Fruit fly (Drosophila melanogaster) ovary, adult (tissue): Measurements from ENCODE around the gene Papss.

Source experiments
- CG17801 ChIP-seq: fragments of 200-800 bp; optimal IDR thresholded peaks from 2 replicates; lab custom pipeline; 2019; ENCODE audit warnings: missing biosample characterization, mild to moderate bottlenecking, missing genetic modification characterization, moderate library complexity; ENCODE audit not compliant: partially characterized antibody

Gene Papss

DNA sequence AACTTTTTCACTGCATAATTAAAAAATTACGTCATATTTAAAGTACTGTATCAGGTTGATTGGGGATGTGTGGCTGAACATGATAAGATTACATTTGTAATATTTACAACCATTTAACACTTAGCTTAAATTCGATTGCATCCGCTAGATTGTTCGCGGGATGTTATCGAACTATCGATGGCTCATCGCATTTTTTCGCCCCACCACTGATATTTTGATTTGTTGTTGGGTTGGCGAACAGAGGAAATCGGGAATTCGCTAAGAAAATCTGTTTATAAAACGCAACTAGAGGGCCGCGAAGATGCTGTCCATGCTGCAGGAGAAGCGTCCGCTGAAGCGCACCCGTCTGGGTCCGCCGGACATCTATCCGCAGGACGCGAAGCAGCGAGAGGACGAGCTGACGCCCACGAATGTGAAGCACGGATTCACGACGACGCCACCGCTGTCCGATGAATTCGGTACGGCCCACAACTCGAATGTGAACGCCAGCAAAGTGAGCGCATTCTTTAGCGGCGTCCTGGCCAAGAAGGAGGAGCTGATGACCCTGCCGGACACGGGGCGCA, 8.6 kb upstream of the Papss start, which contains the start of gene kto:
Gene kto (plus strand): TSS at position 240 of the 563 bp plus-strand sequence.
- peak; percentile 7 for TF ChIP-seq CG17801

DNA sequence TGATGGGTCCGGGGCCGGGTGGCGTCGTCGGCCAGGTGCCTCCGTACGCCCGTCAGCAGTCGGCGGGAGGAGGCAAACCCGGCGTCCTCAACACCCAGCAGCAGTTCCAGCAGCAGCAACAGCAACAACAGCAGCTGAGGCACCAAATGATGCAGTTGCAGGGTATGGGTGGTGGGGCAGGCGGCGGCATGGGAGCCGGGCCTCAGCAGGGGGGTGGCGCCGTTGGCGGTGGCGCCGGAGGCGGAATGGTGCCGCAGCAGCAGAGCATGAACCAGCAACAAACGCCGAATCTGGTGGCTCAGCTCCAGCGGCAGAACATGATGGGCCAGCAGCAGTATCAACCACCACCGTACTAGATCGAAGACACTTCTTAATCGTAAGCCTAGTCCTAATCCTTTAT, 586 bp upstream of the Papss start:
- TF ChIP-seq CG17801 = no peak

dm6 chr3L:19845907-19846301, 811 bp downstream of the Papss start:
- no peak for TF ChIP-seq CG17801

DNA sequence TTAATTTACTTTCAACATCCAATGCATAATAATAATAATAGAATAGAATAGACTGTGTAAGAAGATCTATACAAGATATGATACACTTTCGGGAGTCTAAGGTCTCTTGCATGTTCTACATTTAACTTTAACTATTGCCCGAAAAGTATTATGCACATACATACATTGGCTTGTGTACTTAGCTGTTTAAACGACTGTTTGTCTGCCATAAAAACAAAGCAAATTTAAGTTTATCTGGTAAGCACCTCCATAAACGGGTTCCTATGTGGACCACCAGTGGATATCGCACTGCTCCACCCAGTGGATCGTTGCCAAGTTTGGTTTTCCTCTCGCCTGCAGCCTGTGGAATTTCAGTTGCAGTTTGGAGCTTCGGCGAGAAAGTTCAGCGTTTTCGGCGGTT, 1.9 kb downstream of the Papss start:
- no peak for TF ChIP-seq CG17801

dm6 chr3L:19848080-19848479, 3.0 kb downstream of the Papss start:
- no peak for TF ChIP-seq CG17801

- no peak for TF ChIP-seq CG17801
Observed at dm6 chr3L:19857923-19858490, 12.9 kb downstream of the Papss start.

dm6 chr3L:19861215-19861614, 16.1 kb downstream of the Papss start:
- TF ChIP-seq CG17801 = peak; percentile 74

DNA sequence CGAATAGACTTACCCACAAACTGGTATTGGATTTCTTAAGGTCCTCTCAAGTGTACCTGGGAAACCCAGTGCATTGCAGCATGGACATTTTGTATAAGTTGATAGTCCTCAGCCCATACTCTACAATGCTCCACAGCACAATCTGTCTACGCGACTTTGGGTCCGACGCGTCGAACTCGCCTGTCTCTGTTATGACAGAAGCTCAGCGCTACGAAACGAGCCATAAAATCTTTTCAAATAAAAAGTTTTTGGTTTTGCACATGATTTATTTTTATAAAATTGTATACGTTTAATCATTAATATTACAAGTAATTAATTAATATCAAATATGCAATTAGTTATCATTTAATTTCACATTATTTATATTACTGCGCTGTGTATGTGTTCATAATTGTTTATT, 22.1 kb downstream of the Papss start:
- no peak for TF ChIP-seq CG17801

DNA sequence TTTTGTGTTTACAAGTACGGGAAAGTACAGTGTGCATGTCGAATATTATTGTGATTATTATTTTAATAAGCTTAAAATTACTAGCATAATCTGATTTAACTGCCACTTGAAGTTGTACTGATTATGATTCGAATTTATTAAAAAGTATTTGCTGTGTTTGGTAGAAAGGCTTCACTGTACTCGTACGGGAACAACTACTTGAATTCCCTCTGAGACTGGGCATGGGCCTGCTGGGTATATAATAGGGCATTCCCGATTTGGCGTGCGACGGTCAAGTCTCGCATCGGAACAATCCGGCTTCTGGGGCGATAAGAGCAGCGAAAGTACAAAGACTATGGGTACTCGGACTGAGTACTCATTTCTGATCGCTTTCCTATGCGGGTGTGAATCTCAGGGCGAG, 24.6 kb downstream of the Papss start:
- TF ChIP-seq CG17801 = peak; percentile 28

DNA sequence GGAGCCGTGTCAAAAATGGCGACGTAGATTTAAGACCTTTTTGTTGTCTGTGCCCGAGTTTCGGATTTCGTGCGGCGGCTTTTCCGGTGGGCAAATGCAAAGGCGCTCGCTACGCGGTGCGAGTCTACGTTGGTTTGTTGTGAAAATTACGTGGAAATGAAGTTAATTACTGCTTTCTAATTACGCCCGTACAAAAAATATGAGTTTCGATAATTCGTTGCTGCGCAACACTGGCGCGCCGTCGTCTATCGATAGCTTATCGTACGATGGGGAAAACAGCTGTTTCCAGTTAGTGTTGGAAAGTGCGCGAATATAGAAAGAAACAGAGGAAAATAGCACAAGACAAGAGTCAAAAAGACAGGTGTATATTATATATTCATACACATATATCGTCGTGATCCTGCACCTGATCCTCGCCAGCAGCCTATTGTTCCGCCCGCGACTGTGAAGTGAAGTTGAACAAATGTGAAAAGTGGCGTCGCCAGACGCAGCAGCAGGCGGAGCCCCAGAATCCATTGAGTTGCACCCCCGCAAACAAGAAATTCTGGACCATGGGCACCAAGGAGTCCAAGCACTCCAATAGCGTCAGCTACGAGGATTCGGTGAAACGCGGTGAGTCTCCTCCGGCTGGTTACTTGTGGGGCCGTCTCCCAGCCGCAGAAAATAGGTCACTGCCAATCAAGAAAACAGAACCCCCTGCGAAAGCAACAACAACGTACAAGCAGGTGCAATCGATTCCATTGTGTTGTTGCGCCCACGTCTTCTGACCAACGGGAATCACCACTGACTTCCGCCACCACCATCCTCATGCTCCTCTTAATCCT, 26.0 kb downstream of the Papss start, which contains the start of the genes Rab8 and Usp32:
Gene Rab8 (minus strand): TSS at position 236 of the 824 bp plus-strand sequence.
Gene Usp32 (plus strand): TSS at position 297 of the 824 bp plus-strand sequence.
- TF ChIP-seq CG17801 = peak; percentile 76

DNA sequence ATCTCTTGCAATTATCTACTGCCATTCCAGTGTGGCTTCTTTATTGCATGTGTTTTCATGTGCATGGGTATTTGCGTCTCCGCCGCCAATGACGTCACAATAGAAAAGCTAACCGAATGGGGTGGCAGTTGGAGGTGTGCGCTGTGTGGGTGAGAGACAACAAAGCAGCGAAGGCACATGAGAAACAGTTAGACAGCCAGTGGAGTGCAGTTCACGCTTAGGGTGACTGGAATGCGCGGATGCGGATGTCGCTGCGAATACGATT, 26.5 kb downstream of the Papss start:
- TF ChIP-seq CG17801 = no peak

DNA sequence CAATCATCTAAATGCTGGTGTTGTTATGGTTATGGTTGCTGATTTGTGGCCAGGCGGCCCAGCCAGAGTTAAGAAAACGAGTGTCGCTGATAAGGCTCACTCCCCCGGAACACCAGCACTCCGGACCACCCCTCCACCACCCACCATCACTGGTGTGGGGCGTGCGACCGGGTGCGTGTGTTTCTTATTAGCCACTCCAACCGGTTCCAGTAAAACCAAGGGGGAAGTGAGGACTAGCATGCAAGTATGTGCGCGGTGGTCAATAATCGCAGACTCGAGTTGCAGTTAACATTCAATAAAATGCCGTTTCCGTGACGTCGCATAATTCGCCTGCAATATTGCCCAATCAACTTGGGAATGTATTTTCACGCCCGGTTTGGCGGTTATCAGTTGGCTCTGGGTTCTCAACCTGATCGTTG, 27.4 kb downstream of the Papss start:
- no peak for TF ChIP-seq CG17801

dm6 chr3L:19873488-19873887, 28.4 kb downstream of the Papss start:
- TF ChIP-seq CG17801 = no peak

DNA sequence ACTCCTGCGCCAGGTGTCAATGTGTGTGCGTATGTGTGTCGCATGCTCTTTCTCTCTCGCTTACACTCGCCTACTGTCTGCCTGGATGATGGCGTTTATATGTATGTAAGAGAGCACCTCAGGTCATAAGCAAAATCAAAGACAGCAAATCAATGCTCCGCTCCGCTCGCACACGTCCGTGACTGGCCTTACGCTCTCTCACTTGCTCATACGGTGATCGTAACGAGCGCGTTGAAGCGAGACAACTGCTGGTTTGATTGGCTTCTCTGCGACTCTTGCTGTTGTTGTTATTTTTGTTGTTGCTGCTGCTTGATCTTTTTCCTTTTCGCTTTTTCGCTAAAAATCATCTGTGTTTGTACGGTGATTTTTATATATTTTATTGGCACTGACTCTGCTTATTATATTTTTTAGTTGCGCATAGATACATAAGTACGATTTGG, 50.5 kb downstream of the Papss start:
- TF ChIP-seq CG17801 = peak; percentile 14

DNA sequence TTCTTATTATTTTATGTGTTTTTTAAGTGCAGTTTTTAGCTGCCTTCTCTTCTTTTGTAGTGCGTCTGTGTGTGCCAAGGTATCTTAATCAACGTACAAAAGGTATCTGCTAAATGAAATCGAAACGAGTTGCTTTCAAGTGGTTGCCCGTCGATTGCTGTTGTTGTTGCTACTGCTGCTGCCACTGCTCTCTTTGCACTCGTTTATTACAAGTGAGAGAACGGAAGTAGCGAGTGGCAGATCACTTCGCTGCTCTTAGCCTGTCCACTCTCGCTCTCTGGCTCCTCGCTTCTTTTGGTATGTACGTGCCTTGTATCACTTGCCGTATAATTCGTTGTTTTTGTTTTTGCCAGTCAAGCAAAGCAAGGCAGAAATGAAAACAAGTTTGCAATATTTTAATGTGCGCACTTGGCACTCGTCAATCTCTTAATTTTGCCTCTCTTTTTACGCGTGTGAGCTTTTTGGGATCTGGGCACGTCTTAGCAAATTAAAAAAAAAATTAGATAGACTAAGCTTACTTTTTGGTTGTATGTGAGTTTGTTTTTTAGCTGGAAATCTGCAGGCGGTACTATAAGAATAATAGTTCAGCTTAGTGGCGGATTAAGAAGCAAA, 51.3 kb downstream of the Papss start:
- no peak for TF ChIP-seq CG17801

- TF ChIP-seq CG17801 = peak; percentile 76
Observed at dm6 chr3L:19896892-19897684, 52.0 kb downstream of the Papss start.

- no peak for TF ChIP-seq CG17801
Observed at dm6 chr3L:19897685-19898009, 52.6 kb downstream of the Papss start.
